Worm (Caenorhabditis elegans) whole organism, L4 larva: ENCODE measurements around the gene lsy-12.

Source experiments
- F37D6.2 ChIP-seq: sonication (generic microtip); optimal IDR thresholded peaks from 2 replicates; lab custom pipeline; 2016; ENCODE audit warnings: mild to moderate bottlenecking, missing genetic modification characterization, missing compliant biosample characterization
- T20F7.1 ChIP-seq: fragments of 200-800 bp; sonication (Bioruptor generic); optimal IDR thresholded peaks from 2 replicates; lab custom pipeline; 2018; ENCODE audit warnings: mild to moderate bottlenecking, missing genetic modification characterization, missing compliant biosample characterization
- T26A8.4 ChIP-seq: fragments of 200-800 bp; sonication (Bioruptor generic); IDR thresholded peaks from 2 replicates; pipeline ENCODE4 v1.3.6; 2022; ENCODE audit warnings: missing genetic modification characterization, missing compliant biosample characterization
- Y105C5A.15 ChIP-seq: fragments of 200-800 bp; sonication (Bioruptor generic); IDR thresholded peaks from 2 replicates; pipeline ENCODE4 v1.3.6; 2022; ENCODE audit warnings: missing genetic modification characterization, missing compliant biosample characterization
- Y5F2A.4 ChIP-seq: fragments of 200-800 bp; sonication (Bioruptor generic); optimal IDR thresholded peaks from 2 replicates; lab custom pipeline; 2018; ENCODE audit warnings: mild to moderate bottlenecking, missing genetic modification characterization, missing compliant biosample characterization
- Y75B8A.6 ChIP-seq: fragments of 200-800 bp; sonication (Bioruptor generic); IDR thresholded peaks from 2 replicates; pipeline ENCODE4 v1.3.6; 2022; ENCODE audit warnings: missing genetic modification reagents, missing genetic modification characterization, missing compliant biosample characterization
- ZK337.2 ChIP-seq: fragments of 200-800 bp; sonication (Bioruptor generic); IDR thresholded peaks from 2 replicates; pipeline ENCODE4 v1.3.6; 2022; ENCODE audit warnings: missing genetic modification reagents, missing genetic modification characterization, missing compliant biosample characterization
- aha-1 ChIP-seq: fragments of 150-350 bp; peaks from one replicate; lab custom pipeline; 2014; ENCODE audit warnings: missing biosample characterization, missing genetic modification characterization
- ama-1 ChIP-seq: fragments of 150-350 bp; optimal IDR thresholded peaks from 2 replicates; lab custom pipeline; 2014; ENCODE audit warnings: inconsistent platforms, mixed read lengths
- ceh-32 ChIP-seq: sonication (generic microtip); optimal IDR thresholded peaks from 2 replicates; lab custom pipeline; 2016; ENCODE audit warnings: mild to moderate bottlenecking, missing genetic modification characterization, missing compliant biosample characterization; ENCODE audit not compliant: poor library complexity
- ceh-44 ChIP-seq: fragments of 200-800 bp; sonication (Bioruptor generic); IDR thresholded peaks from 2 replicates; pipeline ENCODE4 v1.3.6; 2022; ENCODE audit warnings: missing genetic modification reagents, missing genetic modification characterization, missing compliant biosample characterization
- ceh-62 ChIP-seq: sonication (generic microtip); optimal IDR thresholded peaks from 2 replicates; lab custom pipeline; 2017; ENCODE audit warnings: missing biosample characterization, missing genetic modification characterization
- daf-12 ChIP-seq: fragments of 150-350 bp; optimal IDR thresholded peaks from 2 replicates; lab custom pipeline; 2014; ENCODE audit warnings: missing biosample characterization, missing genetic modification reagents, missing genetic modification characterization
- daf-19 ChIP-seq: fragments of 200-800 bp; sonication (Bioruptor generic); conservative IDR thresholded peaks from 2 replicates; pipeline ENCODE4 v1.3.6; 2022; ENCODE audit warnings: missing genetic modification characterization, missing compliant biosample characterization
- daf-8 ChIP-seq: fragments of 200-800 bp; sonication (Bioruptor generic); IDR thresholded peaks from 2 replicates; pipeline ENCODE4 v1.3.6; 2022; ENCODE audit warnings: missing genetic modification characterization, missing compliant biosample characterization
- dmd-9 ChIP-seq: fragments of 200-800 bp; sonication (Bioruptor generic); IDR thresholded peaks from 2 replicates; pipeline ENCODE4 v1.3.6; 2022; ENCODE audit warnings: missing genetic modification reagents, missing genetic modification characterization, missing compliant biosample characterization
- egl-27 ChIP-seq: sonication (generic microtip); optimal IDR thresholded peaks from 3 replicates; lab custom pipeline; 2017; ENCODE audit warnings: missing biosample characterization, missing genetic modification reagents, missing genetic modification characterization
- hlh-11 ChIP-seq: fragments of 200-800 bp; sonication (Bioruptor generic); optimal IDR thresholded peaks from 2 replicates; lab custom pipeline; 2018; ENCODE audit warnings: mild to moderate bottlenecking, missing genetic modification characterization, missing compliant biosample characterization
- hmg-1.1 ChIP-seq: fragments of 200-800 bp; sonication (Bioruptor generic); IDR thresholded peaks from 2 replicates; pipeline ENCODE4 v1.3.6; 2022; ENCODE audit warnings: missing genetic modification reagents, missing genetic modification characterization, missing compliant biosample characterization
- jun-1 ChIP-seq: fragments of 150-350 bp; optimal IDR thresholded peaks from 2 replicates; lab custom pipeline; 2014; ENCODE audit warnings: missing biosample characterization, missing genetic modification reagents, missing genetic modification characterization
- lim-7 ChIP-seq: fragments of 200-800 bp; sonication (Bioruptor generic); IDR thresholded peaks from 2 replicates; pipeline ENCODE4 v1.3.6; 2022; ENCODE audit warnings: missing genetic modification characterization, missing compliant biosample characterization
- lin-15B ChIP-seq: fragments of 150-350 bp; sonication (generic microtip); optimal IDR thresholded peaks from 3 replicates; lab custom pipeline; 2014; ENCODE audit warnings: missing biosample characterization, missing genetic modification characterization
- lin-39 ChIP-seq: fragments of 150-350 bp; optimal IDR thresholded peaks from 2 replicates; lab custom pipeline; 2014; ENCODE audit warnings: missing biosample characterization, missing genetic modification reagents, missing genetic modification characterization
- mdl-1 ChIP-seq, 2 experiments: fragments of 150-350 bp in 1 of 2; sonication (generic microtip) in 1 of 2; optimal IDR thresholded peaks; 2 replicates each; lab custom pipeline; 2014 to 2017; ENCODE audit warnings: missing biosample characterization in 2 of 2, missing genetic modification characterization in 2 of 2
- mep-1 ChIP-seq: fragments of 150-350 bp; sonication (generic microtip); optimal IDR thresholded peaks from 3 replicates; lab custom pipeline; 2014; ENCODE audit warnings: missing biosample characterization, missing genetic modification characterization
- mxl-2 ChIP-seq: fragments of 200-800 bp; sonication (Bioruptor generic); conservative IDR thresholded peaks from 2 replicates; pipeline ENCODE4 v1.3.6; 2022; ENCODE audit warnings: missing genetic modification reagents, missing genetic modification characterization, missing compliant biosample characterization
- nhr-11 ChIP-seq: fragments of 150-350 bp; optimal IDR thresholded peaks from 2 replicates; lab custom pipeline; 2014; ENCODE audit warnings: missing biosample characterization, missing genetic modification characterization
- nhr-25 ChIP-seq: sonication (generic microtip); optimal IDR thresholded peaks from 2 replicates; lab custom pipeline; 2017; ENCODE audit warnings: missing genetic modification characterization, mild to moderate bottlenecking, missing compliant biosample characterization, antibody characterized with exemption, moderate library complexity, borderline replicate concordance; ENCODE audit not compliant: insufficient read depth
- nhr-41 ChIP-seq: fragments of 200-800 bp; sonication (Bioruptor generic); IDR thresholded peaks from 2 replicates; pipeline ENCODE4 v1.3.6; 2022; ENCODE audit warnings: missing genetic modification reagents, missing genetic modification characterization, missing compliant biosample characterization
- nhr-76 ChIP-seq: fragments of 150-350 bp; optimal IDR thresholded peaks from 2 replicates; lab custom pipeline; 2014; ENCODE audit warnings: missing biosample characterization, missing genetic modification characterization
- php-3 ChIP-seq: fragments of 200-800 bp; sonication (Bioruptor generic); IDR thresholded peaks from 2 replicates; pipeline ENCODE4 v1.3.6; 2022; ENCODE audit warnings: missing genetic modification reagents, missing genetic modification characterization, missing compliant biosample characterization
- sdz-12 ChIP-seq: fragments of 200-800 bp; sonication (Bioruptor generic); optimal IDR thresholded peaks from 2 replicates; lab custom pipeline; 2018; ENCODE audit warnings: mild to moderate bottlenecking, missing genetic modification characterization, missing compliant biosample characterization
- spr-1 ChIP-seq: sonication (generic microtip); optimal IDR thresholded peaks from 2 replicates; lab custom pipeline; 2016; ENCODE audit warnings: mild to moderate bottlenecking, missing genetic modification characterization, missing compliant biosample characterization
- unc-130 ChIP-seq: sonication (generic microtip); optimal IDR thresholded peaks from 2 replicates; lab custom pipeline; 2016; ENCODE audit warnings: missing genetic modification reagents, missing genetic modification characterization, missing compliant biosample characterization
- unc-62 ChIP-seq, 3 experiments: fragments of 150-350 bp in 1 of 3; sonication (generic microtip); optimal IDR thresholded peaks in 2 of 3; peaks in 1 of 3; 1 replicate in 1 of 3; 2 replicates in 2 of 3; lab custom pipeline; 2014 to 2017; ENCODE audit warnings: missing biosample characterization in 3 of 3, missing genetic modification characterization in 3 of 3, missing genetic modification reagents in 3 of 3, missing genotype in 1 of 3
- vab-7 ChIP-seq: fragments of 200-800 bp; sonication (Bioruptor generic); IDR thresholded peaks from 2 replicates; pipeline ENCODE4 v1.3.6; 2022; ENCODE audit warnings: missing genetic modification reagents, missing genetic modification characterization, missing compliant biosample characterization
- zip-2 ChIP-seq: fragments of 150-350 bp; optimal IDR thresholded peaks from 2 replicates; lab custom pipeline; 2014; ENCODE audit warnings: missing biosample characterization, missing genetic modification characterization
- ztf-7 ChIP-seq: fragments of 150-350 bp; optimal IDR thresholded peaks from 2 replicates; lab custom pipeline; 2014; ENCODE audit warnings: missing biosample characterization, missing genetic modification characterization

lsy-12 gene

ce11 chrV:9859863-9860262 lies at the start of gene lsy-12:
Gene lsy-12, minus strand, starts transcription at chrV:9859963.
- TF ChIP-seq spr-1 (tag; lab: Kevin White, UChicago) (no peak), Y75B8A.6 (GFP tag; lab: Robert Waterston, UW) (no peak), ceh-44 (no peak), daf-12 (tag; lab: Kevin White, UChicago) (no peak), mep-1 (tag; lab: Kevin White, UChicago) (no peak), vab-7 (no peak), zip-2 (tag; lab: Kevin White, UChicago) (no peak), mxl-2 (GFP tag; lab: Robert Waterston, UW) (no peak), nhr-25 (tag; lab: Kevin White, UChicago) (no peak), hlh-11 (tag; lab: Kevin White, UChicago) (no peak), unc-130 (no peak), jun-1 (tag; lab: Kevin White, UChicago) (no peak), ztf-7 (tag; lab: Kevin White, UChicago) (no peak), nhr-41 (GFP tag; lab: Robert Waterston, UW) (no peak), lin-39 (no peak), mdl-1 (tag; optimal IDR thresholded peaks at IDR 0.05; lab: Kevin White, UChicago) (no peak)

- TF ChIP-seq ZK337.2 (GFP tag; lab: Robert Waterston, UW) (no peak), unc-62 (GFP tag; optimal IDR thresholded peaks at IDR 0.05 in 1 of 2; lab: Kevin White, UChicago) (peak in 1 of 2 experiments; percentile 95), unc-62 (tag; optimal IDR thresholded peaks at IDR 0.05; lab: Kevin White, UChicago) (no peak)
Observed at ce11 chrV:9907205-9907604, 47.4 kb upstream of the lsy-12 start.

ce11 chrV:9906115-9906514 lies 46.4 kb upstream of the lsy-12 start, which contains the start of gene fipr-11:
Gene fipr-11, minus strand, starts transcription at chrV:9906215.
- TF ChIP-seq php-3 (no peak), ama-1 (no peak), hmg-1.1 (no peak), aha-1 (tag; lab: Kevin White, UChicago) (no peak), T20F7.1 (no peak), dmd-9 (no peak), ceh-62 (tag; lab: Kevin White, UChicago) (no peak), lin-39 (no peak), sdz-12 (GFP tag; lab: Kevin White, UChicago) (no peak), nhr-11 (tag; lab: Kevin White, UChicago) (no peak), Y5F2A.4 (GFP tag; lab: Kevin White, UChicago) (no peak), unc-62 (GFP tag; optimal IDR thresholded peaks at IDR 0.05 in 1 of 2; lab: Kevin White, UChicago) (no peak), unc-62 (tag; optimal IDR thresholded peaks at IDR 0.05; lab: Kevin White, UChicago) (no peak), ceh-32 (tag; lab: Kevin White, UChicago) (no peak), T26A8.4 (GFP tag; lab: Robert Waterston, UW) (no peak), daf-8 (GFP tag; lab: Robert Waterston, UW) (no peak), egl-27 (tag; lab: Kevin White, UChicago) (no peak), lim-7 (no peak), F37D6.2 (no peak), daf-19 (GFP tag; lab: Robert Waterston, UW) (no peak), Y105C5A.15 (GFP tag; lab: Robert Waterston, UW) (no peak)

- TF ChIP-seq nhr-76 (tag; lab: Kevin White, UChicago) = no peak
- TF ChIP-seq ceh-44 = no peak
- peak; percentile 17 for TF ChIP-seq nhr-11 (tag; lab: Kevin White, UChicago)
- TF ChIP-seq lin-15B (tag; lab: Kevin White, UChicago) = no peak
- TF ChIP-seq, all 104 proteins: peak for 1
Observed at ce11 chrV:9901119-9901518, 41.4 kb upstream of the lsy-12 start.
